Fruit fly (Drosophila melanogaster) whole organism: Measurements from ENCODE around the gene CG4230.

ENCODE experiments used
- CG8478 ChIP-seq: fragments of >200 bp; optimal IDR thresholded peaks from 2 replicates; lab custom pipeline; 2018; ENCODE audit warnings: inconsistent platforms
- Dll ChIP-seq: fragments of >200 bp; optimal IDR thresholded peaks from 2 replicates; lab custom pipeline; 2017
- EcR ChIP-seq, 2 experiments: fragments of >200 bp; optimal IDR thresholded peaks; 2 replicates each; lab custom pipeline; 2017; ENCODE audit warnings: missing biosample characterization in 2 of 2, missing genetic modification characterization in 2 of 2, missing genetic modification reagents in 2 of 2
- pan ChIP-seq: fragments of >200 bp; optimal IDR thresholded peaks from 2 replicates; lab custom pipeline; 2017
- psq ChIP-seq: fragments of >200 bp; optimal IDR thresholded peaks from 2 replicates; lab custom pipeline; 2017
- usp ChIP-seq: fragments of >200 bp; optimal IDR thresholded peaks from 2 replicates; lab custom pipeline; 2017; ENCODE audit warnings: missing biosample characterization, missing genetic modification characterization, mixed read lengths

dm6 chr2L:5111261-5111922 is 15.4 kb downstream of the CG4230 start:
- TF ChIP-seq usp (GFP tag; lab: Kevin White, UChicago): no peak
- no peak for TF ChIP-seq EcR (GFP tag; optimal IDR thresholded peaks at IDR 0.05; lab: Kevin White, UChicago)
- no peak for TF ChIP-seq Dll (lab: Kevin White, UChicago)
- no peak for TF ChIP-seq pan (lab: Kevin White, UChicago)
- no peak for TF ChIP-seq psq (lab: Kevin White, UChicago)
- TF ChIP-seq CG8478 (lab: Kevin White, UChicago): no peak
